Fruit fly (Drosophila melanogaster): ENCODE results near the gene CG15312.

Gene CG15312

DNA sequence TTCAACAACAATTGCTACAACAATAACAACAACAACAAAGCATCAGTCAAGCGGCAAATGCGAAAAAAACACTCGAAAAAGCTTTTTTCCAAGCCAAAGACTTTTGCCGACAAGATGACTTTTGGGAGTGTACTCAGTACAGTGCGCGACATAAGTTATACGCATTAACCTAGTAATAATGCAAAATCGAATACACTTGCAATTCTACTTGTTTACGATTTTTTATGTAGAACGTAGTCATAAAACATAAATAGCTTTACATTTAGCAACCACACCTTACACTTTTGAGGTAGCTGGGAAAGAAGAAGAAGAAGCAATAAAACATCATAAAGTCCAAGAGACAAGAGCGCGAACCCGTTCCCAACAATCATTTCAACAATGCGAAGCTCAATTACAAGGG, 33.8 kb upstream of the CG15312 start (continued):
- TF ChIP-seq CG15073 (GFP tag; optimal IDR thresholded peaks at IDR 0.05) (no peak), unpg (GFP tag; optimal IDR thresholded peaks at IDR 0.05) (peak; percentile 3), CG33557 (GFP tag; optimal IDR thresholded peaks at IDR 0.05) (no peak), CG4404 (GFP tag; IDR thresholded peaks at IDR 0.05) (no peak), stc (GFP tag; IDR thresholded peaks at IDR 0.05) (no peak), vvl (GFP tag; IDR thresholded peaks at IDR 0.05) (0 out of 2 replicates have a peak, but pooled peaks have one; percentile 20), CG18599 (GFP tag; optimal IDR thresholded peaks at IDR 0.05) (peak; percentile 8), z (GFP tag; IDR thresholded peaks at IDR 0.05) (no peak), CG7745 (tag; optimal IDR thresholded peaks at IDR 0.05) (no peak), fd64A (GFP tag; optimal IDR thresholded peaks at IDR 0.05) (no peak), Hr39 (optimal IDR thresholded peaks at IDR 0.05) (no peak), CG14050 (GFP tag; IDR thresholded peaks at IDR 0.05) (no peak), ttk (GFP tag; IDR thresholded peaks at IDR 0.05) (peak; percentile 41; the same call in 1 of the 2 replicates), sqz (GFP tag; optimal IDR thresholded peaks at IDR 0.05) (no peak), Poxn (GFP tag; IDR thresholded peaks at IDR 0.05) (no peak), Fer3 (tag; optimal IDR thresholded peaks at IDR 0.05) (no peak), CG2199 (GFP tag; IDR thresholded peaks at IDR 0.05) (no peak), fu2 (GFP tag; optimal IDR thresholded peaks at IDR 0.05) (no peak), CG7357 (GFP tag; IDR thresholded peaks at IDR 0.05) (no peak), Lhr (GFP tag; optimal IDR thresholded peaks at IDR 0.05) (no peak), gt (GFP tag; IDR thresholded peaks at IDR 0.05) (no peak), CG17359 (tag; optimal IDR thresholded peaks at IDR 0.05) (no peak), HLH4C (GFP tag; IDR thresholded peaks at IDR 0.05; ENCODE audit: partially characterized antibody) (no peak), ara (GFP tag; IDR thresholded peaks at IDR 0.05) (no peak), CG11504 (tag; optimal IDR thresholded peaks at IDR 0.05) (peak; percentile 34), Dip3 (GFP tag; optimal IDR thresholded peaks at IDR 0.05) (no peak), CG14441 (GFP tag; IDR thresholded peaks at IDR 0.05) (0 out of 2 replicates have a peak, but pooled peaks have one; percentile 5), BEAF-32 (GFP tag; optimal IDR thresholded peaks at IDR 0.05) (no peak), CG12744 (GFP tag; optimal IDR thresholded peaks at IDR 0.05) (no peak), eve (GFP tag; optimal IDR thresholded peaks at IDR 0.05) (no peak), CG42726 (GFP tag; IDR thresholded peaks at IDR 0.05; ENCODE audit: partially characterized antibody) (no peak), dysf (GFP tag; IDR thresholded peaks at IDR 0.05) (peak; percentile 56), sr (GFP tag; IDR thresholded peaks at IDR 0.05) (no peak), Abd-B (GFP tag; optimal IDR thresholded peaks at IDR 0.05) (no peak), E2f2 (GFP tag; IDR thresholded peaks at IDR 0.05) (no peak), emc (GFP tag; optimal IDR thresholded peaks at IDR 0.05) (no peak), D (optimal IDR thresholded peaks at IDR 0.05) (no peak), D (GFP tag; optimal IDR thresholded peaks at IDR 0.05) (peak; percentile 7), pan (optimal IDR thresholded peaks at IDR 0.05) (no peak), pan (GFP tag; optimal IDR thresholded peaks at IDR 0.05 in 1 of 2, IDR thresholded peaks at IDR 0.05 in 1 of 2) (no peak), Taf1 (GFP tag; IDR thresholded peaks at IDR 0.05) (no peak), Awh (GFP tag; IDR thresholded peaks at IDR 0.05) (no peak), YL-1 (GFP tag; optimal IDR thresholded peaks at IDR 0.05) (no peak), CrebB (tag; optimal IDR thresholded peaks at IDR 0.05) (no peak), CG8388 (GFP tag; optimal IDR thresholded peaks at IDR 0.05) (peak; percentile 1), dpn (GFP tag; optimal IDR thresholded peaks at IDR 0.05) (no peak), phol (tag; optimal IDR thresholded peaks at IDR 0.05) (no peak), bcd (GFP tag; optimal IDR thresholded peaks at IDR 0.05) (no peak), mam (GFP tag; optimal IDR thresholded peaks at IDR 0.05) (no peak), Deaf1 (tag; optimal IDR thresholded peaks at IDR 0.05) (no peak), CG33213 (GFP tag; optimal IDR thresholded peaks at IDR 0.05) (no peak), Scr (GFP tag; IDR thresholded peaks at IDR 0.05; ENCODE audit: partially characterized antibody) (no peak), chm (GFP tag; IDR thresholded peaks at IDR 0.05) (no peak)
